Fruit fly (Drosophila melanogaster) whole organism, embryonic: ENCODE measurements around the gene Mul1.
A peak's percentile ranks its signal among the peaks of the same experiment; 100 is the strongest.

Experiments
- CG10543 ChIP-seq: fragments of 200-800 bp; sonication (Bioruptor generic); optimal IDR thresholded peaks from 3 replicates; lab custom pipeline; 2017; ENCODE audit warnings: missing biosample characterization, mild to moderate bottlenecking, missing genetic modification characterization, moderate library complexity
- CG11093 ChIP-seq: fragments of 200-800 bp; sonication (Bioruptor generic); IDR thresholded peaks from 3 replicates; pipeline ENCODE4 v1.3.6; 2022; ENCODE audit warnings: missing biosample characterization, missing genetic modification characterization
- CG11456 ChIP-seq: fragments of 200-800 bp; sonication (Bioruptor generic); IDR thresholded peaks from 3 replicates; pipeline ENCODE4 v1.3.6; 2022; ENCODE audit warnings: missing biosample characterization, missing genetic modification characterization
- CG11723 ChIP-seq: fragments of 200-800 bp; sonication (Bioruptor generic); optimal IDR thresholded peaks from 2 replicates; lab custom pipeline; 2017; ENCODE audit warnings: missing biosample characterization, mild to moderate bottlenecking, missing genetic modification characterization
- CG12071 ChIP-seq: fragments of 200-800 bp; sonication (Bioruptor generic); optimal IDR thresholded peaks from 3 replicates; lab custom pipeline; 2018; ENCODE audit warnings: missing biosample characterization, mild to moderate bottlenecking, missing genetic modification characterization
- CG12236 ChIP-seq: fragments of 200-800 bp; sonication (Bioruptor generic); optimal IDR thresholded peaks from 2 replicates; lab custom pipeline; 2016; ENCODE audit warnings: missing biosample characterization, missing genetic modification characterization
- CG12659 ChIP-seq: fragments of 200-800 bp; sonication (Bioruptor generic); optimal IDR thresholded peaks from 3 replicates; lab custom pipeline; 2017; ENCODE audit warnings: mild to moderate bottlenecking, missing biosample characterization, missing genetic modification reagents, missing genetic modification characterization
- CG13296 ChIP-seq: fragments of 200-800 bp; sonication (Bioruptor generic); optimal IDR thresholded peaks from 3 replicates; lab custom pipeline; 2018; ENCODE audit warnings: missing biosample characterization, mild to moderate bottlenecking, missing genetic modification characterization
- CG15479 ChIP-seq: fragments of 200-800 bp; sonication (Bioruptor generic); optimal IDR thresholded peaks from 3 replicates; lab custom pipeline; 2019; ENCODE audit warnings: missing biosample characterization, mild to moderate bottlenecking, missing genetic modification characterization, moderate library complexity
- CG17912 ChIP-seq: fragments of 200-800 bp; sonication (Bioruptor generic); optimal IDR thresholded peaks from 2 replicates; lab custom pipeline; 2018; ENCODE audit warnings: missing biosample characterization, mild to moderate bottlenecking, missing genetic modification characterization
- CG2120 ChIP-seq: fragments of 200-800 bp; sonication (Bioruptor generic); optimal IDR thresholded peaks from 3 replicates; lab custom pipeline; 2016; ENCODE audit warnings: missing biosample characterization, missing genetic modification characterization
- CG31388 ChIP-seq: fragments of 200-800 bp; sonication (Bioruptor generic); optimal IDR thresholded peaks from 2 replicates; lab custom pipeline; 2016; ENCODE audit warnings: missing biosample characterization, missing genetic modification characterization
- CG3407 ChIP-seq: fragments of 200-800 bp; sonication (Bioruptor generic); optimal IDR thresholded peaks from 2 replicates; lab custom pipeline; 2018; ENCODE audit warnings: missing biosample characterization, mild to moderate bottlenecking, missing genetic modification characterization
- CG4424 ChIP-seq: fragments of 200-800 bp; sonication (Bioruptor generic); optimal IDR thresholded peaks from 3 replicates; lab custom pipeline; 2016; ENCODE audit warnings: missing biosample characterization, missing genetic modification characterization
- CG6175 ChIP-seq: fragments of 200-800 bp; sonication (Bioruptor generic); IDR thresholded peaks from 3 replicates; pipeline ENCODE4 v1.3.6; 2022; ENCODE audit warnings: missing biosample characterization, missing genetic modification characterization
- CG6689 ChIP-seq: fragments of 200-800 bp; sonication (Bioruptor generic); IDR thresholded peaks from 2 replicates; pipeline ENCODE4 v1.3.6; 2022; ENCODE audit warnings: missing biosample characterization, missing genetic modification characterization
- CG7963 ChIP-seq: fragments of 200-800 bp; sonication (Bioruptor generic); IDR thresholded peaks from 3 replicates; pipeline ENCODE4 v1.3.6; 2022; ENCODE audit warnings: missing biosample characterization, missing genetic modification characterization; ENCODE audit not compliant: partially characterized antibody
- CG8089 ChIP-seq: fragments of 200-800 bp; sonication (Bioruptor generic); optimal IDR thresholded peaks from 3 replicates; lab custom pipeline; 2016; ENCODE audit warnings: missing biosample characterization, missing genetic modification characterization
- CG8478 ChIP-seq: fragments of >200 bp; optimal IDR thresholded peaks from 2 replicates; lab custom pipeline; 2018
- D19A ChIP-seq: fragments of 200-800 bp; optimal IDR thresholded peaks from 3 replicates; lab custom pipeline; 2019; ENCODE audit warnings: missing biosample characterization, mild to moderate bottlenecking, missing genetic modification characterization, moderate library complexity
- Drgx ChIP-seq: fragments of 200-800 bp; sonication (Bioruptor generic); IDR thresholded peaks from 2 replicates; pipeline ENCODE4 v1.3.6; 2022; ENCODE audit warnings: missing biosample characterization, missing genetic modification characterization
- Eip74EF ChIP-seq, 2 experiments: fragments of 200-800 bp in 1 of 2; fragments of >200 bp in 1 of 2; sonication (Bioruptor generic) in 1 of 2; optimal IDR thresholded peaks; 2 replicates each; lab custom pipeline; 2017 to 2019; ENCODE audit warnings: missing biosample characterization in 2 of 2, missing genetic modification characterization in 2 of 2, mild to moderate bottlenecking in 1 of 2, moderate library complexity in 1 of 2
- HLH4C ChIP-seq: fragments of 200-800 bp; sonication (Bioruptor generic); IDR thresholded peaks from 3 replicates; pipeline ENCODE4 v1.3.6; 2022; ENCODE audit warnings: missing biosample characterization, missing genetic modification characterization; ENCODE audit not compliant: partially characterized antibody
- HmgD ChIP-seq: fragments of 200-800 bp; sonication (Bioruptor generic); optimal IDR thresholded peaks from 3 replicates; lab custom pipeline; 2016; ENCODE audit warnings: missing biosample characterization, missing genetic modification characterization
- Hr3 ChIP-seq: fragments of 200-800 bp; sonication (Bioruptor generic); optimal IDR thresholded peaks from 3 replicates; lab custom pipeline; 2016; ENCODE audit warnings: missing biosample characterization, missing genetic modification characterization
- Lpt ChIP-seq: fragments of >200 bp; optimal IDR thresholded peaks from 2 replicates; lab custom pipeline; 2018; ENCODE audit warnings: missing biosample characterization, missing genetic modification characterization
- Mes4 ChIP-seq: fragments of 200-800 bp; sonication (Bioruptor generic); optimal IDR thresholded peaks from 2 replicates; lab custom pipeline; 2016; ENCODE audit warnings: missing biosample characterization, missing genetic modification characterization
- Myb ChIP-seq: fragments of 200-800 bp; sonication (Bioruptor generic); optimal IDR thresholded peaks from 2 replicates; lab custom pipeline; 2016; ENCODE audit warnings: missing biosample characterization, missing genetic modification characterization
- Sry-β ChIP-seq: fragments of 200-800 bp; sonication (Bioruptor generic); optimal IDR thresholded peaks from 2 replicates; lab custom pipeline; 2018; ENCODE audit warnings: missing biosample characterization, mild to moderate bottlenecking, missing genetic modification characterization, moderate library complexity
- Ssrp ChIP-seq: fragments of 200-800 bp; sonication (Bioruptor generic); optimal IDR thresholded peaks from 2 replicates; lab custom pipeline; 2018; ENCODE audit warnings: missing biosample characterization, mild to moderate bottlenecking, missing genetic modification characterization, moderate library complexity
- TFAM ChIP-seq: fragments of 200-800 bp; sonication (Bioruptor generic); optimal IDR thresholded peaks from 2 replicates; lab custom pipeline; 2017; ENCODE audit warnings: missing biosample characterization, missing genetic modification characterization, inconsistent platforms
- Taf1 ChIP-seq: fragments of 200-800 bp; sonication (Bioruptor generic); IDR thresholded peaks from 2 replicates; pipeline ENCODE4 v1.3.6; 2022; ENCODE audit warnings: missing biosample characterization, missing genetic modification characterization
- Tbp ChIP-seq: fragments of >200 bp; optimal IDR thresholded peaks from 2 replicates; lab custom pipeline; 2018; ENCODE audit warnings: missing biosample characterization, missing genetic modification characterization
- btn ChIP-seq: fragments of 200-800 bp; sonication (Bioruptor generic); optimal IDR thresholded peaks from 2 replicates; lab custom pipeline; 2016; ENCODE audit warnings: missing biosample characterization, missing genetic modification characterization
- cg ChIP-seq: fragments of 200-800 bp; sonication (Bioruptor generic); optimal IDR thresholded peaks from 3 replicates; lab custom pipeline; 2019; ENCODE audit warnings: missing biosample characterization, mild to moderate bottlenecking, missing genetic modification characterization, moderate library complexity
- dan ChIP-seq: fragments of 200-800 bp; sonication (Bioruptor generic); IDR thresholded peaks from 2 replicates; pipeline ENCODE4 v1.3.6; 2022; ENCODE audit warnings: missing biosample characterization, missing genetic modification characterization
- dmrt11E ChIP-seq: fragments of 200-800 bp; sonication (Bioruptor generic); optimal IDR thresholded peaks from 3 replicates; lab custom pipeline; 2018; ENCODE audit warnings: missing biosample characterization, mild to moderate bottlenecking, missing genetic modification characterization, moderate library complexity
- ems ChIP-seq: fragments of 200-800 bp; sonication (Bioruptor generic); optimal IDR thresholded peaks from 3 replicates; lab custom pipeline; 2016; ENCODE audit warnings: missing biosample characterization, missing genetic modification characterization
- en ChIP-seq: fragments of 200-800 bp; sonication (Bioruptor generic); optimal IDR thresholded peaks from 2 replicates; lab custom pipeline; 2016; ENCODE audit warnings: missing biosample characterization, missing genetic modification characterization
- eve ChIP-seq, 2 experiments: fragments of >200 bp; optimal IDR thresholded peaks; 2 replicates each; lab custom pipeline; 2017; ENCODE audit warnings: missing biosample characterization in 2 of 2, missing genetic modification characterization in 2 of 2
- fd102C ChIP-seq: fragments of 200-800 bp; sonication (Bioruptor generic); optimal IDR thresholded peaks from 2 replicates; lab custom pipeline; 2018; ENCODE audit warnings: missing biosample characterization, mild to moderate bottlenecking, missing genetic modification characterization, moderate library complexity
- grau ChIP-seq: fragments of 200-800 bp; optimal IDR thresholded peaks from 3 replicates; lab custom pipeline; 2019; ENCODE audit warnings: missing biosample characterization, mild to moderate bottlenecking, missing genetic modification characterization, moderate library complexity
- gt ChIP-seq: fragments of 200-800 bp; sonication (Bioruptor generic); IDR thresholded peaks from 2 replicates; pipeline ENCODE4 v1.3.6; 2022; ENCODE audit warnings: missing biosample characterization, missing genetic modification characterization
- ken ChIP-seq: fragments of 200-800 bp; sonication (Bioruptor generic); IDR thresholded peaks from 3 replicates; pipeline ENCODE4 v1.3.6; 2022; ENCODE audit warnings: missing biosample characterization, missing genetic modification characterization
- nmo ChIP-seq: fragments of 200-800 bp; sonication (Bioruptor generic); optimal IDR thresholded peaks from 2 replicates; lab custom pipeline; 2018; ENCODE audit warnings: missing biosample characterization, mild to moderate bottlenecking, missing genetic modification characterization, moderate library complexity
- oc ChIP-seq: fragments of 200-800 bp; sonication (Bioruptor generic); optimal IDR thresholded peaks from 2 replicates; lab custom pipeline; 2018; ENCODE audit warnings: missing biosample characterization, mild to moderate bottlenecking, missing genetic modification characterization, moderate library complexity
- onecut ChIP-seq: fragments of 200-800 bp; sonication (Bioruptor generic); IDR thresholded peaks from 2 replicates; pipeline ENCODE4 v1.3.6; 2022; ENCODE audit warnings: missing biosample characterization, missing genetic modification characterization
- sim ChIP-seq: fragments of 200-800 bp; sonication (Bioruptor generic); IDR thresholded peaks from 2 replicates; pipeline ENCODE4 v1.3.6; 2022; ENCODE audit warnings: missing biosample characterization, missing genetic modification characterization
- sisA ChIP-seq: fragments of 200-800 bp; sonication (Bioruptor generic); IDR thresholded peaks from 2 replicates; pipeline ENCODE4 v1.3.6; 2022; ENCODE audit warnings: missing biosample characterization, missing genetic modification characterization
- slbo ChIP-seq: fragments of 200-800 bp; sonication (Bioruptor generic); IDR thresholded peaks from 2 replicates; pipeline ENCODE4 v1.3.6; 2022; ENCODE audit warnings: missing biosample characterization, missing genetic modification characterization
- sna ChIP-seq: fragments of 200-800 bp; sonication (Bioruptor generic); IDR thresholded peaks from 2 replicates; pipeline ENCODE4 v1.3.6; 2022; ENCODE audit warnings: missing biosample characterization, missing genetic modification characterization; ENCODE audit not compliant: partially characterized antibody
- wek ChIP-seq: fragments of 200-800 bp; sonication (Bioruptor generic); optimal IDR thresholded peaks from 3 replicates; lab custom pipeline; 2018; ENCODE audit warnings: missing biosample characterization, mild to moderate bottlenecking, missing genetic modification characterization, moderate library complexity

Mul1 gene

DNA sequence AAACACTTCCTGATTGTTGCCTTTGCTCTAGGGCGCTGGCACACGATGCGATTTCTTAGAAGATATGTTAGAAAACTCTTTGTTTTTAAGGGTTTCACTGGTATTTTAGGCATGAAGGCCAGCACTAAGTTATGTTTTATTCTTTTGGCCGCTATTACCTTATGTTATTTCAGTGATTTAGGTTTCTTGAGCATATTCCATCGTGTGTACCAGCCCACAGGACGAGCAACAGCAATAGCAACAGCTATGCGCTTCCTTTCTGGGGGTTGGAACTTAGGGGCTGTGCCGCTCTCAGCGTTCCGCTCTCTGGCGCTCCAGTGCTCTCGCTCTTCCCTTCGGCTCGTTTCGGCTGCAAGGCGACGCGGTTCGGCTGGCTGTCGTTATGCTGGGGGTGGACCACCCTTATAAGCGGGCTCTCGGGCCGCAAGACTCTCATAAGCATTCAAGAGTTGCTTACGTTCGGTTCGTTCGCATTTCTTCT lies 37.8 kb upstream of the Mul1 start, which contains the start of gene scrt (continued):
- TF ChIP-seq slbo (GFP tag; lab: Robert Waterston, UW) = no peak
- peak; percentile 12 for TF ChIP-seq D19A (tag; lab: Kevin White, UChicago)
- 0 out of 3 replicates have a peak, but pooled peaks have one; percentile 59 for TF ChIP-seq ken
- TF ChIP-seq CG10543 (GFP tag; lab: Kevin White, UChicago) = peak; percentile 38
- no peak for TF ChIP-seq cg
- TF ChIP-seq nmo (GFP tag; lab: Kevin White, UChicago) = peak; percentile 51
- TF ChIP-seq dan (GFP tag; lab: Robert Waterston, UW) = no peak
- no peak for TF ChIP-seq CG12071 (GFP tag; lab: Kevin White, UChicago)
- peak; percentile 34 for TF ChIP-seq fd102C (GFP tag; lab: Kevin White, UChicago)
- no peak for TF ChIP-seq wek
- TF ChIP-seq en = no peak
- no peak for TF ChIP-seq CG11093 (GFP tag; lab: Robert Waterston, UW)
- peak; percentile 91 for TF ChIP-seq dmrt11E
- no peak for TF ChIP-seq Taf1 (GFP tag; lab: Robert Waterston, UW)
- TF ChIP-seq oc (tag; lab: Kevin White, UChicago) = no peak
- no peak for TF ChIP-seq btn (GFP tag; lab: Kevin White, UChicago)
- TF ChIP-seq HLH4C (GFP tag; lab: Robert Waterston, UW) = peak; percentile 59
- TF ChIP-seq sna = peak; percentile 66
- no peak for TF ChIP-seq Sry-β
- no peak for TF ChIP-seq Eip74EF (GFP tag; optimal IDR thresholded peaks at IDR 0.05; lab: Kevin White, UChicago)
- no peak for TF ChIP-seq CG8478 (lab: Kevin White, UChicago)
- no peak for TF ChIP-seq CG31388
- TF ChIP-seq CG12236 (GFP tag; lab: Kevin White, UChicago) = no peak
- TF ChIP-seq Lpt = no peak
- peak; percentile 20 for TF ChIP-seq Hr3 (GFP tag; lab: Kevin White, UChicago)
- TF ChIP-seq CG7963 (GFP tag; lab: Robert Waterston, UW) = no peak; the same call in 2 of the 3 replicates
- peak; percentile 35 for TF ChIP-seq CG12659 (GFP tag; lab: Kevin White, UChicago)
- TF ChIP-seq CG11456 (GFP tag; lab: Robert Waterston, UW) = no peak
- TF ChIP-seq CG11723 (GFP tag; lab: Kevin White, UChicago) = peak; percentile 21
- no peak for TF ChIP-seq CG3407 (GFP tag; lab: Kevin White, UChicago)
- TF ChIP-seq CG2120 = peak; percentile 53
- TF ChIP-seq CG15479 (GFP tag; lab: Kevin White, UChicago) = no peak
- TF ChIP-seq Myb (GFP tag; lab: Kevin White, UChicago) = peak; percentile 45
- peak; percentile 59; the same call in 1 of the 2 replicates for TF ChIP-seq sisA (GFP tag; lab: Robert Waterston, UW)
- peak; percentile 2 for TF ChIP-seq CG4424 (GFP tag; lab: Kevin White, UChicago)
- peak; percentile 48 for TF ChIP-seq Ssrp
- TF ChIP-seq gt (GFP tag; lab: Robert Waterston, UW) = no peak
- peak; percentile 53 for TF ChIP-seq grau (tag; lab: Kevin White, UChicago)
- no peak for TF ChIP-seq Drgx (GFP tag; lab: Robert Waterston, UW)
- peak; percentile 18 for TF ChIP-seq HmgD (GFP tag; lab: Kevin White, UChicago)
- peak; percentile 61 for TF ChIP-seq onecut (GFP tag; lab: Robert Waterston, UW)
- no peak for TF ChIP-seq TFAM (GFP tag; lab: Kevin White, UChicago)
- no peak for TF ChIP-seq CG6175 (GFP tag; lab: Robert Waterston, UW)
- no peak for TF ChIP-seq CG6689 (GFP tag; lab: Robert Waterston, UW)
- TF ChIP-seq CG17912 (GFP tag; lab: Kevin White, UChicago) = no peak
- peak in 1 of 2 experiments; percentile 8 for TF ChIP-seq eve (GFP tag; optimal IDR thresholded peaks at IDR 0.05; lab: Kevin White, UChicago)
- peak; percentile 9 for TF ChIP-seq CG13296 (GFP tag; lab: Kevin White, UChicago)
- TF ChIP-seq ems (GFP tag; lab: Kevin White, UChicago) = no peak
- no peak for TF ChIP-seq CG8089 (GFP tag; lab: Kevin White, UChicago)
- TF ChIP-seq Mes4 (GFP tag; lab: Kevin White, UChicago) = no peak
- no peak for TF ChIP-seq Tbp (GFP tag; lab: Kevin White, UChicago)
- TF ChIP-seq sim = no peak
